Worm (Caenorhabditis elegans): ENCODE measurements around the gene W04H10.6.

DNA sequence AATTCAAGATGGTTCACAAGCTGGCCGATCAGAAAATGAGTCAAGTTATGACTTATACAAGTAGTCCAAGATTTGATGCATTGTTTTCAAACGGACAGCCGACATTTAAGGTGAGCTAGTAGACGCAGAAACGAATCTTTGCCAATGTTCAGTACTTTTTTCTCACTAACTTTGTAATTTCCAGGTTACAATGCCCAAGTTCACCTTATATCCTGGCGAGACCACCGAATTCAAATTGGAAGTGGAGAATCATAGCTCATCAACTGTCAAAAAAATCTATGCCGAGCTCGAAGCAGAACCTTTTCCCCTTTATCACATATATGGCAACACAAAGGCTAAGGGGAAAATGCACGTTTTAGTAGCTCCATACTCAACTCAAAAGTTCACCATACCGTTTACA lies 19.7 kb upstream of the W04H10.6 start:
- TF ChIP-seq mab-5 (tag; optimal IDR thresholded peaks at IDR 0.05) (no peak), ztf-11 (tag; optimal IDR thresholded peaks at IDR 0.05) (no peak), nhr-28 (tag; optimal IDR thresholded peaks at IDR 0.05) (no peak), ces-1 (GFP tag; optimal IDR thresholded peaks at IDR 0.05) (no peak), blmp-1 (tag; optimal IDR thresholded peaks at IDR 0.05) (no peak), nhr-237 (tag; optimal IDR thresholded peaks at IDR 0.05) (no peak)
